Worm (Caenorhabditis elegans) whole organism, L1 larva: ENCODE data around the gene F46C3.6.
A peak's percentile ranks its signal among the peaks of the same experiment; 100 is the strongest.
"Not testable (repeated sequence)": the region's sequence is repeated elsewhere in the genome, so short reads cannot be mapped to it uniquely, and the experiment has no call there.

Source experiments
- C04F5.9 ChIP-seq: sonication (generic microtip); optimal IDR thresholded peaks from 2 replicates; lab custom pipeline; 2016; ENCODE audit warnings: missing genetic modification characterization, missing compliant biosample characterization
- C34B4.2 ChIP-seq: sonication (generic microtip); optimal IDR thresholded peaks from 2 replicates; lab custom pipeline; 2017; ENCODE audit warnings: mild to moderate bottlenecking, missing genetic modification characterization, missing compliant biosample characterization
- aha-1 ChIP-seq: fragments of 150-350 bp; optimal IDR thresholded peaks from 2 replicates; lab custom pipeline; 2014; ENCODE audit warnings: missing biosample characterization, missing genetic modification characterization
- blmp-1 ChIP-seq: fragments of 150-350 bp; optimal IDR thresholded peaks from 2 replicates; lab custom pipeline; 2014; ENCODE audit warnings: missing biosample characterization, missing genetic modification characterization
- dpl-1 ChIP-seq, 3 experiments: fragments of 150-350 bp in 2 of 3; sonication (generic microtip) in 1 of 3; optimal IDR thresholded peaks; 2 replicates each; lab custom pipeline; 2014 to 2017; ENCODE audit warnings: missing biosample characterization in 3 of 3, missing genetic modification characterization in 3 of 3, missing genetic modification reagents in 3 of 3
- dsc-1 ChIP-seq: sonication (generic microtip); optimal IDR thresholded peaks from 2 replicates; lab custom pipeline; 2016; ENCODE audit warnings: mild to moderate bottlenecking, missing genetic modification characterization, missing compliant biosample characterization
- efl-1 ChIP-seq, 4 experiments: fragments of 150-350 bp; optimal IDR thresholded peaks in 3 of 4; peaks in 1 of 4; 1 replicate in 1 of 4; 2 replicates in 3 of 4; lab custom pipeline; 2014; ENCODE audit warnings: missing biosample characterization in 2 of 4, missing genetic modification characterization in 2 of 4, missing genetic modification reagents in 2 of 4
- efl-3 ChIP-seq: fragments of 200-800 bp; sonication (Bioruptor generic); optimal IDR thresholded peaks from 2 replicates; lab custom pipeline; 2018; ENCODE audit warnings: mild to moderate bottlenecking, missing genetic modification characterization, missing compliant biosample characterization
- egl-27 ChIP-seq, 2 experiments: fragments of 150-350 bp in 1 of 2; sonication (generic microtip); optimal IDR thresholded peaks; 3 replicates each; lab custom pipeline; 2017 to 2018; ENCODE audit warnings: missing biosample characterization in 2 of 2, missing genetic modification characterization in 2 of 2, missing genetic modification reagents in 2 of 2
- elt-2 ChIP-seq: sonication (generic microtip); optimal IDR thresholded peaks from 2 replicates; lab custom pipeline; 2016; ENCODE audit warnings: missing genetic modification characterization, mild to moderate bottlenecking, inconsistent platforms, missing compliant biosample characterization, missing genetic modification reagents
- elt-3 ChIP-seq, 6 experiments: fragments of 150-350 bp in 1 of 6; sonication (generic microtip); optimal IDR thresholded peaks; 2 replicates each; lab custom pipeline; 2017 to 2018; ENCODE audit warnings: missing biosample characterization in 6 of 6, missing genetic modification characterization in 6 of 6, inconsistent platforms in 1 of 6
- fkh-8 ChIP-seq: sonication (generic microtip); optimal IDR thresholded peaks from 2 replicates; lab custom pipeline; 2016; ENCODE audit warnings: mild to moderate bottlenecking, missing genetic modification characterization, missing compliant biosample characterization
- hlh-17 ChIP-seq: fragments of 200-800 bp; sonication (Bioruptor generic); optimal IDR thresholded peaks from 2 replicates; lab custom pipeline; 2018; ENCODE audit warnings: missing genetic modification characterization, mild to moderate bottlenecking, missing compliant biosample characterization, moderate library complexity, borderline replicate concordance
- irx-1 ChIP-seq: sonication (generic microtip); optimal IDR thresholded peaks from 2 replicates; lab custom pipeline; 2016; ENCODE audit warnings: missing genetic modification characterization, missing compliant biosample characterization
- lin-13 ChIP-seq: fragments of 150-350 bp; optimal IDR thresholded peaks from 2 replicates; lab custom pipeline; 2014; ENCODE audit warnings: missing biosample characterization, missing genetic modification reagents, missing genetic modification characterization
- lin-14 ChIP-seq: fragments of 200-800 bp; sonication (Bioruptor generic); optimal IDR thresholded peaks from 2 replicates; lab custom pipeline; 2018; ENCODE audit warnings: mild to moderate bottlenecking, missing genetic modification characterization, moderate library complexity, missing compliant biosample characterization
- lin-39 ChIP-seq: fragments of 150-350 bp; optimal IDR thresholded peaks from 2 replicates; lab custom pipeline; 2014; ENCODE audit warnings: missing biosample characterization, missing genetic modification reagents, missing genetic modification characterization
- lir-3 ChIP-seq: sonication (generic microtip); optimal IDR thresholded peaks from 2 replicates; lab custom pipeline; 2016; ENCODE audit warnings: mild to moderate bottlenecking, missing genetic modification characterization, moderate library complexity, missing compliant biosample characterization; ENCODE audit not compliant: poor library complexity
- mdl-1 ChIP-seq, 2 experiments: fragments of 150-350 bp; optimal IDR thresholded peaks; 2 replicates each; lab custom pipeline; 2014 to 2017; ENCODE audit warnings: missing biosample characterization in 2 of 2, missing genetic modification characterization in 2 of 2, inconsistent platforms in 1 of 2
- mep-1 ChIP-seq: fragments of 150-350 bp; optimal IDR thresholded peaks from 2 replicates; lab custom pipeline; 2014; ENCODE audit warnings: missing biosample characterization, missing genetic modification characterization
- nhr-19 ChIP-seq: fragments of 200-800 bp; sonication (Bioruptor generic); conservative IDR thresholded peaks from 2 replicates; pipeline ENCODE4 v1.3.6; 2022; ENCODE audit warnings: missing genetic modification characterization, missing compliant biosample characterization
- nhr-28 ChIP-seq: fragments of 150-350 bp; optimal IDR thresholded peaks from 2 replicates; lab custom pipeline; 2014; ENCODE audit warnings: missing biosample characterization, missing genetic modification characterization
- nhr-47 ChIP-seq: sonication (generic microtip); optimal IDR thresholded peaks from 2 replicates; lab custom pipeline; 2016; ENCODE audit warnings: mild to moderate bottlenecking, missing genetic modification characterization, moderate library complexity, missing compliant biosample characterization
- nhr-71 ChIP-seq: sonication (generic microtip); optimal IDR thresholded peaks from 2 replicates; lab custom pipeline; 2016; ENCODE audit warnings: mild to moderate bottlenecking, missing genetic modification characterization, moderate library complexity, missing compliant biosample characterization
- nhr-77 ChIP-seq: fragments of 150-350 bp; optimal IDR thresholded peaks from 2 replicates; lab custom pipeline; 2014; ENCODE audit warnings: missing biosample characterization, missing genetic modification characterization
- pqm-1 ChIP-seq: sonication (generic microtip); optimal IDR thresholded peaks from 3 replicates; lab custom pipeline; 2017; ENCODE audit warnings: missing biosample characterization, missing genetic modification characterization
- rnt-1 ChIP-seq: sonication (generic microtip); optimal IDR thresholded peaks from 2 replicates; lab custom pipeline; 2016; ENCODE audit warnings: mild to moderate bottlenecking, missing genetic modification characterization, moderate library complexity, missing compliant biosample characterization
- tlp-1 ChIP-seq: fragments of 150-350 bp; optimal IDR thresholded peaks from 2 replicates; lab custom pipeline; 2014; ENCODE audit warnings: missing biosample characterization, missing genetic modification characterization
- unc-130 ChIP-seq: fragments of 150-350 bp; optimal IDR thresholded peaks from 2 replicates; lab custom pipeline; 2017; ENCODE audit warnings: missing biosample characterization, missing genetic modification characterization, inconsistent platforms
- unc-30 ChIP-seq: sonication (generic microtip); optimal IDR thresholded peaks from 2 replicates; lab custom pipeline; 2017; ENCODE audit warnings: missing biosample characterization, missing genetic modification characterization
- unc-86 ChIP-seq: sonication (generic microtip); optimal IDR thresholded peaks from 2 replicates; lab custom pipeline; 2016; ENCODE audit warnings: missing genetic modification characterization, missing compliant biosample characterization
- zip-4 ChIP-seq: fragments of 200-800 bp; sonication (Bioruptor generic); optimal IDR thresholded peaks from 2 replicates; lab custom pipeline; 2018; ENCODE audit warnings: mild to moderate bottlenecking, missing genetic modification characterization, moderate library complexity, missing compliant biosample characterization

Gene F46C3.6

DNA sequence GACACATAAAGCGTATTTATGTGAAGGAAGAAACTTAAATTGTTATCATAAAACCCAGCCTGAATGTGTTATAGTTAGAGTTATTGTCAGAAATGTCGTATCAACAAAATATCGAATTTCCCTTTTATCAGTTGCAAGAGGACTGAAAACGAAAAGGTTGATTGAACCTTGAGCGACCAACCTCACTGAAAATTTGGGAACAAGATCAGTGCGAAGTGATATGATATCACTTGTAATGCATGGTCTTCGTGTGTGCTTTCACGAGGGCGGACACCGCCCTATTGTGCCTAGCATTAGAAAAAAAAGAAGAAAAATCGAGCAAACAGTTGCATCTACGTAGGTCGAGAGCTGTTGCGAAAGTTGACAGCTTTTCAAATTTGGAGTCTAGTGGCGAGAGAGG is 27.8 kb upstream of the F46C3.6 start:
- TF ChIP-seq lin-14 (GFP tag; lab: Kevin White, UChicago) (peak; percentile 16), egl-27 (tag; optimal IDR thresholded peaks at IDR 0.05; lab: Kevin White, UChicago) (no peak), nhr-71 (tag; lab: Kevin White, UChicago) (peak; percentile 4), elt-2 (tag; lab: Kevin White, UChicago) (peak; percentile 93)

ce11 chrX:11446535-11446934 is 26.7 kb upstream of the F46C3.6 start, which contains the start of gene igeg-2:
Gene igeg-2, minus strand, starts transcription at chrX:11446635.
- no peak for TF ChIP-seq mdl-1 (tag; optimal IDR thresholded peaks at IDR 0.05; lab: Kevin White, UChicago)
- TF ChIP-seq zip-4 (GFP tag; lab: Kevin White, UChicago), result no peak
- TF ChIP-seq irx-1 (tag; lab: Kevin White, UChicago), result no peak
- no peak for TF ChIP-seq egl-27 (tag; optimal IDR thresholded peaks at IDR 0.05; lab: Kevin White, UChicago)
- TF ChIP-seq pqm-1 (tag; lab: Kevin White, UChicago), result no peak
- TF ChIP-seq unc-30 (tag; lab: Kevin White, UChicago), result no peak
- TF ChIP-seq hlh-17, result no peak
- no peak for TF ChIP-seq rnt-1 (tag; lab: Kevin White, UChicago)
- TF ChIP-seq efl-1 (optimal IDR thresholded peaks at IDR 0.05; lab: Kevin White, UChicago), result no peak
- no peak for TF ChIP-seq efl-1 (GFP tag; optimal IDR thresholded peaks at IDR 0.05 in 1 of 2; lab: Kevin White, UChicago)
- TF ChIP-seq fkh-8 (tag; lab: Kevin White, UChicago), result no peak
- no peak for TF ChIP-seq nhr-19 (GFP tag; lab: Robert Waterston, UW)
- no peak for TF ChIP-seq efl-3 (GFP tag; lab: Kevin White, UChicago)
- TF ChIP-seq lin-39 (tag; lab: Kevin White, UChicago), result no peak
- no peak for TF ChIP-seq dsc-1
- TF ChIP-seq aha-1 (tag; lab: Kevin White, UChicago), result no peak

ce11 chrX:11439740-11440139 is 19.9 kb upstream of the F46C3.6 start, which contains the start of gene F46C3.7:
Gene F46C3.7, plus strand, starts transcription at chrX:11440040.
- TF ChIP-seq tlp-1 (tag; lab: Kevin White, UChicago); C04F5.9 (tag; lab: Kevin White, UChicago); lin-13 (GFP tag; lab: Kevin White, UChicago): not testable (repeated sequence)

DNA sequence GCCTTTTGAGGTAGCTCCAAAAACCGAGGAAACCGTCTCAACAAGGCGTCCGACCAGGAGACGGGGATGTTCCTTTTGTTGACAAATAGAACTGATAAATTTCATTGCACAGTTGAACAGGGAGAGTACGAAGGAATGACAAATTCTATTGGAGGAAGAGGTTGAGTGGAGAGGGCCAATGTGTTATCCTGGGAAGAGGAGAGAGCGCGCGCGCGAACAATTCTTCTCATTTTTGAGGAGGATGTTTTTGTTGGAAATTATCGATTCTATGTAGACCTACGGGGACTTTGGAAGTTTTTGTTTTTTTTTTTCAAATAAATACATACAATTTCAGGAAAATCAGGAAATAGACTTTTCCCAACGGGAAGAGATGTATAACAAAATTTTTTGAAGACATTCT is 17.8 kb upstream of the F46C3.6 start:
- no peak for TF ChIP-seq nhr-77 (tag; lab: Kevin White, UChicago)
- no peak for TF ChIP-seq nhr-28
- no peak for TF ChIP-seq nhr-47 (tag; lab: Kevin White, UChicago)

ce11 chrX:11435488-11435887 is 15.6 kb upstream of the F46C3.6 start:
- no peak for TF ChIP-seq unc-30 (tag; lab: Kevin White, UChicago)
- no peak for TF ChIP-seq efl-1 (optimal IDR thresholded peaks at IDR 0.05; lab: Kevin White, UChicago)
- no peak for TF ChIP-seq efl-1 (GFP tag; optimal IDR thresholded peaks at IDR 0.05 in 1 of 2; lab: Kevin White, UChicago)
- TF ChIP-seq nhr-28, result no peak
- no peak for TF ChIP-seq dpl-1 (GFP tag; optimal IDR thresholded peaks at IDR 0.05; lab: Kevin White, UChicago)
- TF ChIP-seq unc-130, result no peak
- no peak for TF ChIP-seq C34B4.2 (tag; lab: Kevin White, UChicago)
- TF ChIP-seq unc-86 (tag; lab: Kevin White, UChicago), result no peak
- no peak for TF ChIP-seq mep-1 (tag; lab: Kevin White, UChicago)
- TF ChIP-seq elt-3 (tag; optimal IDR thresholded peaks at IDR 0.05; lab: Kevin White, UChicago), result no peak

DNA sequence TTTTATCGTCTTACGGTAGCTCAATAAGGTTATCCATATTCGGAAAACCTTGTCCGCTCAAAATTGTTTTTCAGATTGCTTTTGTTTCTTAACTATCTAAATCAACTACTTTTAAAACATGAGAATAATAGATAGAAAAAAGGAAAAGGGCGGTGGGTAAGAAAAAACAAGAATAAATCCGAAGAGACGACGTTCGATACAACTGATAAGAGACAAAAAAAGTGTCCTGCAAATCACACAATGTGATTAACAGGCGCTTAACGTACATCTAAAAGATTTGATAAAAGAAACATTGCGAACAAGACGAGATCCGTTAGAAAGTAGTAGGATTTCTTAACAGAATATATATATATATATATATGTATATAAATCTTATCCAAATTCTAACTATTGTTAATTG is 13.6 kb upstream of the F46C3.6 start, which contains the start of gene hum-4:
TSS of gene hum-4 (minus strand) at position 101 of the 400 bp plus-strand sequence.
- no peak for TF ChIP-seq lir-3 (tag; lab: Kevin White, UChicago)
- TF ChIP-seq tlp-1 (tag; lab: Kevin White, UChicago), result no peak
- peak; percentile 10 for TF ChIP-seq blmp-1 (tag; lab: Kevin White, UChicago)
- no peak for TF ChIP-seq elt-2 (tag; lab: Kevin White, UChicago)
